Worm (Caenorhabditis elegans) whole organism, young adult: ENCODE data around the gene T14G12.6.
A peak's percentile ranks its signal among the peaks of the same experiment; 100 is the strongest.

Source experiments
- B0261.1 ChIP-seq: sonication (generic microtip); optimal IDR thresholded peaks from 2 replicates; lab custom pipeline; 2016; ENCODE audit warnings: mild to moderate bottlenecking, missing genetic modification characterization, moderate library complexity, missing compliant biosample characterization
- C17E4.6 ChIP-seq: fragments of 200-800 bp; sonication (Bioruptor generic); IDR thresholded peaks from 2 replicates; pipeline ENCODE4 v1.3.6; 2022; ENCODE audit warnings: missing genetic modification reagents, missing genetic modification characterization, missing compliant biosample characterization
- F23B12.7 ChIP-seq: sonication (generic microtip); optimal IDR thresholded peaks from 2 replicates; lab custom pipeline; 2017; ENCODE audit warnings: missing genetic modification characterization, mild to moderate bottlenecking, missing compliant biosample characterization, antibody characterized with exemption, moderate library complexity; ENCODE audit not compliant: insufficient read depth
- F33H1.4 ChIP-seq: fragments of 200-800 bp; sonication (Bioruptor generic); IDR thresholded peaks from 2 replicates; pipeline ENCODE4 v1.3.6; 2022; ENCODE audit warnings: missing genetic modification reagents, missing genetic modification characterization, missing compliant biosample characterization
- F37B4.10 ChIP-seq: fragments of 200-800 bp; sonication (Bioruptor generic); IDR thresholded peaks from 2 replicates; pipeline ENCODE4 v1.3.6; 2022; ENCODE audit warnings: missing genetic modification characterization, missing compliant biosample characterization
- F39B2.1 ChIP-seq: fragments of 200-800 bp; sonication (Bioruptor generic); IDR thresholded peaks from 2 replicates; pipeline ENCODE4 v1.3.6; 2022; ENCODE audit warnings: missing genetic modification reagents, missing genetic modification characterization, missing compliant biosample characterization
- F55B11.4 ChIP-seq: sonication (generic microtip); optimal IDR thresholded peaks from 2 replicates; lab custom pipeline; 2016; ENCODE audit warnings: missing compliant biosample characterization, missing genetic modification characterization, borderline replicate concordance; ENCODE audit not compliant: insufficient read depth
- F57C9.4 ChIP-seq: sonication (generic microtip); optimal IDR thresholded peaks from 2 replicates; lab custom pipeline; 2017; ENCODE audit warnings: mild to moderate bottlenecking, missing genetic modification characterization, missing compliant biosample characterization
- K11D2.4 ChIP-seq: fragments of 200-800 bp; sonication (Bioruptor generic); IDR thresholded peaks from 2 replicates; pipeline ENCODE4 v1.3.6; 2022; ENCODE audit warnings: missing genetic modification reagents, missing genetic modification characterization, missing compliant biosample characterization
- T07F8.4 ChIP-seq: sonication (generic microtip); optimal IDR thresholded peaks from 2 replicates; lab custom pipeline; 2016; ENCODE audit warnings: mild to moderate bottlenecking, missing genetic modification characterization, moderate library complexity, missing compliant biosample characterization
- T26A5.8 ChIP-seq: sonication (generic microtip); optimal IDR thresholded peaks from 2 replicates; lab custom pipeline; 2016; ENCODE audit warnings: missing genetic modification characterization, missing compliant biosample characterization
- Y53G8AR.9 ChIP-seq: fragments of 200-800 bp; sonication (Bioruptor generic); conservative IDR thresholded peaks from 2 replicates; pipeline ENCODE4 v1.3.6; 2022; ENCODE audit warnings: missing genetic modification reagents, missing genetic modification characterization, missing compliant biosample characterization
- Y67H2A.10 ChIP-seq: fragments of 200-800 bp; sonication (Bioruptor generic); conservative IDR thresholded peaks from 2 replicates; pipeline ENCODE4 v1.3.6; 2022; ENCODE audit warnings: missing genetic modification reagents, missing genetic modification characterization, missing compliant biosample characterization
- Y79H2A.3 ChIP-seq: fragments of 200-800 bp; sonication (Bioruptor generic); conservative IDR thresholded peaks from 2 replicates; pipeline ENCODE4 v1.3.6; 2022; ENCODE audit warnings: missing genetic modification reagents, missing genetic modification characterization, missing compliant biosample characterization
- aptf-2 ChIP-seq: fragments of 200-800 bp; sonication (Bioruptor generic); conservative IDR thresholded peaks from 2 replicates; pipeline ENCODE4 v1.3.6; 2022; ENCODE audit warnings: missing genetic modification reagents, missing genetic modification characterization, missing compliant biosample characterization
- athp-1 ChIP-seq: sonication (generic microtip); optimal IDR thresholded peaks from 2 replicates; lab custom pipeline; 2017; ENCODE audit warnings: mild to moderate bottlenecking, missing genetic modification characterization, missing compliant biosample characterization
- attf-3 ChIP-seq: fragments of 200-800 bp; sonication (Bioruptor generic); conservative IDR thresholded peaks from 2 replicates; pipeline ENCODE4 v1.3.6; 2022; ENCODE audit warnings: missing genetic modification reagents, missing genetic modification characterization, missing compliant biosample characterization
- cebp-2 ChIP-seq: fragments of 200-800 bp; sonication (Bioruptor generic); IDR thresholded peaks from 2 replicates; pipeline ENCODE4 v1.3.6; 2022; ENCODE audit warnings: missing genetic modification characterization, missing compliant biosample characterization
- ceh-100 ChIP-seq: fragments of 200-800 bp; sonication (Bioruptor generic); IDR thresholded peaks from 2 replicates; pipeline ENCODE4 v1.3.6; 2022; ENCODE audit warnings: missing genetic modification reagents, missing genetic modification characterization, missing compliant biosample characterization
- ceh-79 ChIP-seq: sonication (generic microtip); optimal IDR thresholded peaks from 2 replicates; lab custom pipeline; 2017; ENCODE audit warnings: mild to moderate bottlenecking, missing genetic modification characterization, missing compliant biosample characterization
- dox-1 ChIP-seq: fragments of 200-800 bp; sonication (Bioruptor generic); IDR thresholded peaks from 2 replicates; pipeline ENCODE4 v1.3.6; 2022; ENCODE audit warnings: missing genetic modification reagents, missing genetic modification characterization, missing compliant biosample characterization
- dpff-1 ChIP-seq: sonication (generic microtip); optimal IDR thresholded peaks from 2 replicates; lab custom pipeline; 2017; ENCODE audit warnings: mild to moderate bottlenecking, missing genetic modification characterization, missing compliant biosample characterization
- egl-18 ChIP-seq: fragments of 200-800 bp; sonication (Bioruptor generic); IDR thresholded peaks from 2 replicates; pipeline ENCODE4 v1.3.6; 2022; ENCODE audit warnings: missing genetic modification reagents, missing genetic modification characterization, missing compliant biosample characterization
- egrh-3 ChIP-seq: fragments of 200-800 bp; sonication (Bioruptor generic); IDR thresholded peaks from 2 replicates; pipeline ENCODE4 v1.3.6; 2022; ENCODE audit warnings: missing genetic modification reagents, missing genetic modification characterization, missing compliant biosample characterization
- hlh-12 ChIP-seq: sonication (generic microtip); optimal IDR thresholded peaks from 2 replicates; lab custom pipeline; 2016; ENCODE audit warnings: missing genetic modification characterization, missing compliant biosample characterization
- hmg-1.2 ChIP-seq: fragments of 200-800 bp; sonication (Bioruptor generic); IDR thresholded peaks from 2 replicates; pipeline ENCODE4 v1.3.6; 2022; ENCODE audit warnings: missing genetic modification reagents, missing genetic modification characterization, missing compliant biosample characterization
- hmg-20 ChIP-seq: fragments of 200-800 bp; sonication (Bioruptor generic); IDR thresholded peaks from 2 replicates; pipeline ENCODE4 v1.3.6; 2022; ENCODE audit warnings: missing genetic modification reagents, missing genetic modification characterization, missing compliant biosample characterization
- lag-1 ChIP-seq: fragments of 200-800 bp; sonication (Bioruptor generic); IDR thresholded peaks from 2 replicates; pipeline ENCODE4 v1.3.6; 2022; ENCODE audit warnings: missing genetic modification reagents, missing genetic modification characterization, missing compliant biosample characterization
- let-526 ChIP-seq: fragments of 200-800 bp; sonication (Bioruptor generic); IDR thresholded peaks from 2 replicates; pipeline ENCODE4 v1.3.6; 2022; ENCODE audit warnings: missing genetic modification reagents, missing genetic modification characterization, missing compliant biosample characterization
- let-607 ChIP-seq, 2 experiments: fragments of 200-800 bp in 1 of 2; sonication (Bioruptor generic) in 1 of 2; sonication (generic microtip) in 1 of 2; optimal IDR thresholded peaks; 2 replicates each; lab custom pipeline; 2016 to 2018; ENCODE audit warnings: mild to moderate bottlenecking in 2 of 2, missing compliant biosample characterization in 2 of 2, missing genetic modification characterization in 2 of 2, moderate library complexity in 2 of 2, missing genotype in 1 of 2
- lin-40 ChIP-seq: sonication (generic microtip); optimal IDR thresholded peaks from 2 replicates; lab custom pipeline; 2016; ENCODE audit warnings: missing genetic modification characterization, mild to moderate bottlenecking, missing compliant biosample characterization, missing genotype, missing genetic modification reagents
- lir-1 ChIP-seq: fragments of 200-800 bp; sonication (Bioruptor generic); conservative IDR thresholded peaks from 2 replicates; pipeline ENCODE4 v1.3.6; 2022; ENCODE audit warnings: missing genetic modification reagents, missing genetic modification characterization, missing compliant biosample characterization
- madf-6 ChIP-seq: fragments of 200-800 bp; sonication (Bioruptor generic); IDR thresholded peaks from 2 replicates; pipeline ENCODE4 v1.3.6; 2022; ENCODE audit warnings: missing genetic modification reagents, missing genetic modification characterization, missing compliant biosample characterization
- madf-8 ChIP-seq: fragments of 200-800 bp; sonication (Bioruptor generic); conservative IDR thresholded peaks from 2 replicates; pipeline ENCODE4 v1.3.6; 2022; ENCODE audit warnings: missing genetic modification reagents, missing genetic modification characterization, missing compliant biosample characterization
- mxl-1 ChIP-seq: sonication (generic microtip); optimal IDR thresholded peaks from 2 replicates; lab custom pipeline; 2016; ENCODE audit warnings: missing genetic modification characterization, missing compliant biosample characterization
- nfyb-1 ChIP-seq: fragments of 200-800 bp; sonication (Bioruptor generic); IDR thresholded peaks from 2 replicates; pipeline ENCODE4 v1.3.6; 2022; ENCODE audit warnings: missing genetic modification reagents, missing genetic modification characterization, missing compliant biosample characterization
- nhr-120 ChIP-seq: fragments of 200-800 bp; sonication (Bioruptor generic); IDR thresholded peaks from 2 replicates; pipeline ENCODE4 v1.3.6; 2022; ENCODE audit warnings: missing genetic modification characterization, missing compliant biosample characterization
- nhr-27 ChIP-seq: fragments of 200-800 bp; sonication (Bioruptor generic); optimal IDR thresholded peaks from 2 replicates; lab custom pipeline; 2018; ENCODE audit warnings: mild to moderate bottlenecking, missing genetic modification characterization, moderate library complexity, missing compliant biosample characterization
- nhr-80 ChIP-seq: sonication (generic microtip); optimal IDR thresholded peaks from 2 replicates; lab custom pipeline; 2016; ENCODE audit warnings: missing genetic modification characterization, missing compliant biosample characterization
- nhr-90 ChIP-seq: sonication (generic microtip); optimal IDR thresholded peaks from 2 replicates; lab custom pipeline; 2016; ENCODE audit warnings: missing genotype, mild to moderate bottlenecking, missing genetic modification characterization, missing compliant biosample characterization
- pha-4 ChIP-seq: fragments of 150-350 bp; sonication (generic microtip); optimal IDR thresholded peaks from 2 replicates; lab custom pipeline; 2014; ENCODE audit warnings: missing biosample characterization, missing genetic modification reagents, missing genetic modification characterization
- repo-1 ChIP-seq: sonication (generic microtip); optimal IDR thresholded peaks from 2 replicates; lab custom pipeline; 2017; ENCODE audit warnings: mild to moderate bottlenecking, missing genetic modification characterization, missing compliant biosample characterization
- rpc-1 ChIP-seq, 2 experiments: fragments of 150-350 bp in 1 of 2; sonication (generic microtip) in 1 of 2; optimal IDR thresholded peaks; 2 replicates each; lab custom pipeline; 2014 to 2018; ENCODE audit warnings: missing biosample characterization in 1 of 2, missing genetic modification characterization in 1 of 2, missing genetic modification reagents in 1 of 2, missing genotype in 1 of 2
- sdz-38 ChIP-seq: sonication (generic microtip); optimal IDR thresholded peaks from 2 replicates; lab custom pipeline; 2016; ENCODE audit warnings: missing genotype, missing genetic modification characterization, missing compliant biosample characterization
- snpc-1.3 ChIP-seq: sonication (generic microtip); optimal IDR thresholded peaks from 2 replicates; lab custom pipeline; 2017; ENCODE audit warnings: missing genetic modification characterization, mild to moderate bottlenecking, missing compliant biosample characterization, antibody characterized with exemption, moderate library complexity, missing genotype, missing genetic modification reagents; ENCODE audit not compliant: insufficient read depth
- snpc-3.4 ChIP-seq: sonication (generic microtip); optimal IDR thresholded peaks from 2 replicates; lab custom pipeline; 2017; ENCODE audit warnings: missing genetic modification characterization, mild to moderate bottlenecking, missing compliant biosample characterization, antibody characterized with exemption, moderate library complexity, missing genotype, missing genetic modification reagents
- tbp1 ChIP-seq: fragments of 200-800 bp; sonication (Bioruptor generic); optimal IDR thresholded peaks from 2 replicates; lab custom pipeline; 2018; ENCODE audit warnings: mild to moderate bottlenecking, missing genetic modification characterization, missing compliant biosample characterization
- ztf-25 ChIP-seq: fragments of 200-800 bp; sonication (Bioruptor generic); IDR thresholded peaks from 2 replicates; pipeline ENCODE4 v1.3.6; 2022; ENCODE audit warnings: missing genetic modification reagents, missing genetic modification characterization, missing compliant biosample characterization

The T14G12.6 gene

ce11 chrX:3793389-3793788 lies 34.1 kb upstream of the T14G12.6 start (continued):
- TF ChIP-seq Y53G8AR.9 (GFP tag; lab: Robert Waterston, UW), result 0 out of 2 replicates have a peak, but pooled peaks have one; percentile 29
- TF ChIP-seq nhr-27, result no peak
- peak; percentile 51 for TF ChIP-seq T26A5.8 (tag; lab: Kevin White, UChicago)
- no peak for TF ChIP-seq nhr-120 (GFP tag; lab: Robert Waterston, UW)
- no peak for TF ChIP-seq madf-8 (GFP tag; lab: Robert Waterston, UW)
- no peak for TF ChIP-seq lag-1 (GFP tag; lab: Robert Waterston, UW)
- peak; percentile 83 for TF ChIP-seq rpc-1 (optimal IDR thresholded peaks at IDR 0.05; lab: Kevin White, UChicago)
- TF ChIP-seq rpc-1 (tag; optimal IDR thresholded peaks at IDR 0.05; lab: Kevin White, UChicago), result peak; percentile 97
- peak; percentile 25 for TF ChIP-seq lin-40
- TF ChIP-seq hlh-12 (tag; lab: Kevin White, UChicago), result peak; percentile 58
- TF ChIP-seq Y79H2A.3, result peak; percentile 49; the same call in 1 of the 2 replicates
- no peak for TF ChIP-seq egrh-3 (GFP tag; lab: Robert Waterston, UW)
- no peak for TF ChIP-seq ceh-79 (tag; lab: Kevin White, UChicago)
- no peak for TF ChIP-seq lir-1 (GFP tag; lab: Robert Waterston, UW)
- TF ChIP-seq tbp1 (GFP tag; lab: Kevin White, UChicago), result peak; percentile 89
- TF ChIP-seq sdz-38 (tag; lab: Kevin White, UChicago), result no peak
- TF ChIP-seq T07F8.4, result peak; percentile 72
- TF ChIP-seq mxl-1 (tag; lab: Kevin White, UChicago), result peak; percentile 51
- TF ChIP-seq nhr-90 (tag; lab: Kevin White, UChicago), result peak; percentile 86
- TF ChIP-seq let-526 (GFP tag; lab: Robert Waterston, UW), result 0 out of 2 replicates have a peak, but pooled peaks have one; percentile 41
- TF ChIP-seq ztf-25 (GFP tag; lab: Robert Waterston, UW), result peak; percentile 84; the same call in 1 of the 2 replicates
- no peak for TF ChIP-seq ceh-100
- TF ChIP-seq egl-18 (GFP tag; lab: Robert Waterston, UW), result no peak
- peak; percentile 32 for TF ChIP-seq athp-1 (tag; lab: Kevin White, UChicago)
- TF ChIP-seq let-607 (tag; optimal IDR thresholded peaks at IDR 0.05; lab: Kevin White, UChicago), result peak in 1 of 2 experiments; percentile 34
- TF ChIP-seq cebp-2 (GFP tag; lab: Robert Waterston, UW), result peak; percentile 82; the same call in 1 of the 2 replicates
- peak; percentile 37 for TF ChIP-seq nhr-80 (tag; lab: Kevin White, UChicago)
- TF ChIP-seq F57C9.4 (tag; lab: Kevin White, UChicago), result no peak
- TF ChIP-seq B0261.1 (tag; lab: Kevin White, UChicago), result peak; percentile 77
- no peak for TF ChIP-seq repo-1 (tag; lab: Kevin White, UChicago)
- TF ChIP-seq nfyb-1, result peak; percentile 16; the same call in 1 of the 2 replicates
- no peak for TF ChIP-seq pha-4 (tag; lab: Kevin White, UChicago)
- peak; percentile 82 for TF ChIP-seq dox-1 (GFP tag; lab: Robert Waterston, UW)
- TF ChIP-seq snpc-3.4 (tag; lab: Kevin White, UChicago), result peak; percentile 69
- peak; percentile 57 for TF ChIP-seq hmg-1.2 (GFP tag; lab: Robert Waterston, UW)
- peak; percentile 61; the same call in 1 of the 2 replicates for TF ChIP-seq madf-6 (GFP tag; lab: Robert Waterston, UW)
- TF ChIP-seq hmg-20 (GFP tag; lab: Robert Waterston, UW), result no peak
- no peak for TF ChIP-seq F37B4.10 (GFP tag; lab: Robert Waterston, UW)
- peak; percentile 78 for TF ChIP-seq snpc-1.3 (tag; lab: Kevin White, UChicago)
- TF ChIP-seq attf-3 (GFP tag; lab: Robert Waterston, UW), result no peak
- TF ChIP-seq F33H1.4 (GFP tag; lab: Robert Waterston, UW), result no peak
- no peak for TF ChIP-seq Y67H2A.10 (GFP tag; lab: Robert Waterston, UW)
- TF ChIP-seq dpff-1 (tag; lab: Kevin White, UChicago), result no peak
- TF ChIP-seq K11D2.4 (GFP tag; lab: Robert Waterston, UW), result no peak
- TF ChIP-seq aptf-2 (GFP tag; lab: Robert Waterston, UW), result no peak
- TF ChIP-seq C17E4.6 (GFP tag; lab: Robert Waterston, UW), result no peak
- TF ChIP-seq F23B12.7 (tag; lab: Kevin White, UChicago), result no peak
- no peak for TF ChIP-seq F55B11.4
- 0 out of 2 replicates have a peak, but pooled peaks have one; percentile 31 for TF ChIP-seq F39B2.1 (GFP tag; lab: Robert Waterston, UW)
